Worm (Caenorhabditis elegans) whole organism, mixed stage, embryonic: Measurements from ENCODE around the gene dnj-13.
"Not testable (repeated sequence)": the region's sequence is repeated elsewhere in the genome, so short reads cannot be mapped to it uniquely, and the experiment has no call there.

Source experiments
- M03D4.4 ChIP-seq: sonication (generic microtip); optimal IDR thresholded peaks from 2 replicates; lab custom pipeline; 2017; ENCODE audit warnings: mild to moderate bottlenecking, missing genetic modification characterization, missing compliant biosample characterization
- bed-3 ChIP-seq: fragments of 200-800 bp; sonication (Bioruptor generic); optimal IDR thresholded peaks from 3 replicates; lab custom pipeline; 2018; ENCODE audit warnings: mild to moderate bottlenecking, missing genetic modification characterization, moderate library complexity, missing compliant biosample characterization
- blmp-1 ChIP-seq: fragments of 150-350 bp; optimal IDR thresholded peaks from 2 replicates; lab custom pipeline; 2014; ENCODE audit warnings: missing biosample characterization, missing genetic modification characterization
- ceh-39 ChIP-seq: fragments of 150-350 bp; optimal IDR thresholded peaks from 2 replicates; lab custom pipeline; 2014; ENCODE audit warnings: missing biosample characterization, missing genetic modification characterization
- ceh-43 ChIP-seq: fragments of 200-800 bp; sonication (Bioruptor generic); optimal IDR thresholded peaks from 2 replicates; lab custom pipeline; 2018; ENCODE audit warnings: mild to moderate bottlenecking, missing genetic modification characterization, moderate library complexity, missing compliant biosample characterization
- ceh-83 ChIP-seq: fragments of 200-800 bp; sonication (Bioruptor generic); optimal IDR thresholded peaks from 2 replicates; lab custom pipeline; 2018; ENCODE audit warnings: mild to moderate bottlenecking, missing genetic modification characterization, missing compliant biosample characterization
- ces-1 ChIP-seq: fragments of 150-350 bp; optimal IDR thresholded peaks from 2 replicates; lab custom pipeline; 2014; ENCODE audit warnings: missing biosample characterization, missing genetic modification reagents, missing genetic modification characterization
- cnd-1 ChIP-seq: fragments of 200-800 bp; sonication (Bioruptor generic); optimal IDR thresholded peaks from 2 replicates; lab custom pipeline; 2018; ENCODE audit warnings: mild to moderate bottlenecking, missing genetic modification characterization, missing compliant biosample characterization
- drap-1 ChIP-seq: fragments of 200-800 bp; sonication (Bioruptor generic); optimal IDR thresholded peaks from 3 replicates; lab custom pipeline; 2018; ENCODE audit warnings: mild to moderate bottlenecking, missing genetic modification characterization, missing compliant biosample characterization
- elt-1 ChIP-seq: sonication (generic microtip); optimal IDR thresholded peaks from 2 replicates; lab custom pipeline; 2017; ENCODE audit warnings: missing genetic modification characterization, mild to moderate bottlenecking, missing compliant biosample characterization, antibody characterized with exemption, moderate library complexity, borderline replicate concordance; ENCODE audit not compliant: insufficient read depth
- elt-3 ChIP-seq: fragments of 150-350 bp; optimal IDR thresholded peaks from 2 replicates; lab custom pipeline; 2014; ENCODE audit warnings: missing biosample characterization, missing genetic modification characterization
- flh-1 ChIP-seq: fragments of 200-800 bp; sonication (Bioruptor generic); optimal IDR thresholded peaks from 2 replicates; lab custom pipeline; 2018; ENCODE audit warnings: mild to moderate bottlenecking, missing genetic modification characterization, moderate library complexity, missing compliant biosample characterization
- ham-2 ChIP-seq: fragments of 200-800 bp; sonication (Bioruptor generic); optimal IDR thresholded peaks from 2 replicates; lab custom pipeline; 2018; ENCODE audit warnings: mild to moderate bottlenecking, missing genetic modification characterization, missing compliant biosample characterization
- hlh-1 ChIP-seq: fragments of 150-350 bp; optimal IDR thresholded peaks from 2 replicates; lab custom pipeline; 2014; ENCODE audit warnings: missing biosample characterization, missing genetic modification reagents, missing genetic modification characterization
- lin-13 ChIP-seq: fragments of 150-350 bp; optimal IDR thresholded peaks from 2 replicates; lab custom pipeline; 2014; ENCODE audit warnings: missing biosample characterization, missing genetic modification characterization
- lin-32 ChIP-seq: fragments of 200-800 bp; sonication (Bioruptor generic); optimal IDR thresholded peaks from 2 replicates; lab custom pipeline; 2018; ENCODE audit warnings: mild to moderate bottlenecking, missing genetic modification characterization, missing compliant biosample characterization
- mab-5 ChIP-seq: fragments of 150-350 bp; optimal IDR thresholded peaks from 2 replicates; lab custom pipeline; 2014; ENCODE audit warnings: missing biosample characterization, missing genetic modification characterization
- mep-1 ChIP-seq: fragments of 150-350 bp; optimal IDR thresholded peaks from 2 replicates; lab custom pipeline; 2017; ENCODE audit warnings: missing biosample characterization, missing genetic modification reagents, missing genetic modification characterization, inconsistent platforms
- mls-2 ChIP-seq: sonication (generic microtip); optimal IDR thresholded peaks from 2 replicates; lab custom pipeline; 2016; ENCODE audit warnings: mild to moderate bottlenecking, missing genetic modification characterization, moderate library complexity, missing compliant biosample characterization
- nhr-12 ChIP-seq: fragments of 150-350 bp; optimal IDR thresholded peaks from 2 replicates; lab custom pipeline; 2014; ENCODE audit warnings: missing biosample characterization, missing genetic modification characterization
- nhr-2 ChIP-seq: fragments of 150-350 bp; optimal IDR thresholded peaks from 2 replicates; lab custom pipeline; 2014; ENCODE audit warnings: missing biosample characterization, missing genetic modification characterization
- nhr-237 ChIP-seq: fragments of 150-350 bp; optimal IDR thresholded peaks from 2 replicates; lab custom pipeline; 2014; ENCODE audit warnings: missing biosample characterization, missing genetic modification characterization
- nhr-28 ChIP-seq: fragments of 150-350 bp; optimal IDR thresholded peaks from 2 replicates; lab custom pipeline; 2014; ENCODE audit warnings: missing biosample characterization, missing genetic modification characterization
- nhr-76 ChIP-seq: sonication (generic microtip); optimal IDR thresholded peaks from 2 replicates; lab custom pipeline; 2017; ENCODE audit warnings: missing biosample characterization, missing genetic modification characterization
- pha-4 ChIP-seq: fragments of 150-350 bp; optimal IDR thresholded peaks from 2 replicates; lab custom pipeline; 2018; ENCODE audit warnings: missing biosample characterization, missing genetic modification reagents, missing genetic modification characterization
- sem-2 ChIP-seq: fragments of 200-800 bp; sonication (Bioruptor generic); optimal IDR thresholded peaks from 2 replicates; lab custom pipeline; 2018; ENCODE audit warnings: mild to moderate bottlenecking, missing genetic modification characterization, missing compliant biosample characterization
- snpc-4 ChIP-seq: fragments of 150-350 bp; optimal IDR thresholded peaks from 2 replicates; lab custom pipeline; 2014; ENCODE audit warnings: missing biosample characterization, missing genetic modification characterization
- sptf-1 ChIP-seq: sonication (generic microtip); optimal IDR thresholded peaks from 2 replicates; lab custom pipeline; 2017; ENCODE audit warnings: mild to moderate bottlenecking, missing genetic modification characterization, moderate library complexity, missing compliant biosample characterization
- tbx-8 ChIP-seq: fragments of 200-800 bp; sonication (Bioruptor generic); optimal IDR thresholded peaks from 2 replicates; lab custom pipeline; 2018; ENCODE audit warnings: mild to moderate bottlenecking, missing genetic modification characterization, moderate library complexity, missing compliant biosample characterization
- unc-120 ChIP-seq: sonication (generic microtip); optimal IDR thresholded peaks from 2 replicates; lab custom pipeline; 2017; ENCODE audit warnings: missing genetic modification characterization, missing compliant biosample characterization; ENCODE audit not compliant: poor library complexity, severe bottlenecking
- unc-39 ChIP-seq: fragments of 150-350 bp; optimal IDR thresholded peaks from 2 replicates; lab custom pipeline; 2014; ENCODE audit warnings: missing biosample characterization, missing genetic modification characterization
- zip-8 ChIP-seq: fragments of 150-350 bp; optimal IDR thresholded peaks from 2 replicates; lab custom pipeline; 2014; ENCODE audit warnings: missing biosample characterization, missing genetic modification characterization
- ztf-11 ChIP-seq: fragments of 150-350 bp; optimal IDR thresholded peaks from 2 replicates; lab custom pipeline; 2014; ENCODE audit warnings: missing biosample characterization, missing genetic modification characterization

Gene dnj-13

DNA sequence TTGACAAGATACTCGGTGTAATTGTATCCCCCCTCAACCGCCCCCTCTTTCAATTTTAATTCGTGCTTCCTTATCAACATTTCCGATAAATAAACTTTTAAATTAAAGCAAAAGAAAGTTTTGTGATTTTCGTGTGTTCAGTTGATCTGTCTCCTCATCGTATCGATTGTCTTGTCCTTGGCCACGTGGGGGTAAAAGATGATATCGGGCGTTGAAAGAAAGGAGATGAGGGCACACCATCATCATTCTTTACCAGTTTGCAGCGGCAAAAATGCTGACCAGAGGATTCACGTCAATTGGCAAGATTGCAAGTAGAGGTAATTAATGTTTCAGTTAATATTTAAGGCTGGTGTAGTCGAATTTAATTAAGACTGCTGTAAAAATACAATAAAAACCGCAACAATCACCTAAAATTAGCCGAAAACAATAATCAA, 1.8 kb downstream of the dnj-13 start, which contains the start of gene F54D5.7:
TSS of gene F54D5.7 (plus strand) at position 264 of the 434 bp plus-strand sequence.
- TF ChIP-seq nhr-2 (tag; lab: Kevin White, UChicago) (no peak), elt-1 (tag; lab: Kevin White, UChicago) (peak; percentile 8), M03D4.4 (tag; lab: Kevin White, UChicago) (peak; percentile 9), hlh-1 (peak; percentile 4), nhr-12 (peak; percentile 3), flh-1 (GFP tag; lab: Kevin White, UChicago) (peak; percentile 11), ceh-43 (GFP tag; lab: Kevin White, UChicago) (peak; percentile 51), ces-1 (GFP tag; lab: Kevin White, UChicago) (peak; percentile 5), zip-8 (tag; lab: Kevin White, UChicago) (no peak), unc-120 (peak; percentile 38)

DNA sequence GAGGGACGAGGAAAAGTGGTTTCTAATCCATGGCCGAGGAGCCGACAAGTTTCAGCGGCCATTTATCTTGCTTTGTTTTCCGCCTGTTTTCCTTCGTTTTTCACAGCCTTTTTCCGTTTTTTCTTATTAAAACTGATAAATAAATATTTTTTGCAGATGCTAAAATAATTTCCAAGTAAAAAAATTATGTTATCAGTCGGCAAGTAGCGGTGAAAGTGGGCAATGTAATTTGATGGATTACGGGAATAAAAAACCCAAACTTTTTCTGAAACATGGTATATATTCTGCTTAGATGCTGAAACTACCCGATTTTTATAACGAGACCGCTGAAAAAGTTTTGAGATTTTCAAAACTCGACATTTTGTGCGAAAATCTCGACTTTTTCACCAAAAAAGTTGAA, 6.5 kb downstream of the dnj-13 start, which contains the start of gene dhgd-1:
TSS of gene dhgd-1 (minus strand) at position 101 of the 400 bp plus-strand sequence.
- not testable (repeated sequence) for TF ChIP-seq elt-1 (tag; lab: Kevin White, UChicago); ceh-39 (tag; lab: Kevin White, UChicago); flh-1 (GFP tag; lab: Kevin White, UChicago)
- TF ChIP-seq, all 35 proteins: peak for 0; not testable (repeated sequence) for 35

DNA sequence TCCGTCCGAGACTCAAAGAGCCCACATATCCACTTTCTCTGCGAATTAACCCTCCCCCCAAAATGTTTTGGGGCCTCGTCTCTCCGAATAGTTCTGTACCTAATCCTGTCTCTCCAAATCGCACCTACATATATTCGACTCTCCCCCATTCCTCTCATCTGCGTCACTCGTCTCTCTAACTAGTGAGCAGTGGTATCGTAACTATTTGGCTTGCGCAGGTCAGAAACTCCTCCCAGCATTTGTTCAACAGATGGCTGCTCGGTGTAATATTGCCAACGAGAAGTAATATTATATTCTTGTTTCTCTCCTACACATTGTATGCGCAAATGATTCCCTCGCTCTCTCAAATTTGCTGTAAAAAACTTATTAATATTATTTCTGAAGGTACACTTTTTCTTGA, 10.1 kb downstream of the dnj-13 start, which contains the start of gene F54D5.24:
TSS of gene F54D5.24 (plus strand) at position 316 of the 400 bp plus-strand sequence.
- TF ChIP-seq elt-1 (tag; lab: Kevin White, UChicago) (no peak), unc-39 (tag; lab: Kevin White, UChicago) (no peak), lin-13 (no peak), tbx-8 (GFP tag; lab: Kevin White, UChicago) (no peak), M03D4.4 (tag; lab: Kevin White, UChicago) (no peak), zip-8 (tag; lab: Kevin White, UChicago) (no peak), ztf-11 (tag; lab: Kevin White, UChicago) (no peak), nhr-28 (tag; lab: Kevin White, UChicago) (no peak), mls-2 (tag; lab: Kevin White, UChicago) (no peak), elt-3 (tag; lab: Kevin White, UChicago) (no peak), sptf-1 (tag; lab: Kevin White, UChicago) (peak; percentile 57), hlh-1 (peak; percentile 96), ceh-43 (GFP tag; lab: Kevin White, UChicago) (no peak), mep-1 (no peak)

DNA sequence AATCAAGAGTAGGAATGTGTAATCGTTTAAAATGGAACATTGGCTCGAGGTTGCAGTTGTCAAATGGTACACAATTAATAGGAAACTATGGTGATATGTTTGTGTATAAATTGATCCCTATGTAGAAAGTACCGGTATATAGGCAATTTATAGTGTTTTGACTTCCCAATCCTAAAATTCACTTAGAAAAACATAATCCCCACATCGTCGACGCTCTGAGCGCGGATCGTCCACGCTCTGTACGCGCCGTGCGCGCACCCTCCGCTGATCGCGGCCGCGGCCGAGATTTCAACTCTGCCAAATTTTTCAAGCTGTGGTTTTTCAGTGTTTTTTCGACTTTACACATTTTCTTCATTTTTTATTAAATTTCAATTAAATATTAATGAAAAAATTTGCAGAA, 10.8 kb downstream of the dnj-13 start, which contains the start of gene F54D5.17:
TSS of gene F54D5.17 (plus strand) at position 301 of the 400 bp plus-strand sequence.
- TF ChIP-seq lin-32 (no peak), unc-120 (no peak), M03D4.4 (tag; lab: Kevin White, UChicago) (no peak), nhr-28 (tag; lab: Kevin White, UChicago) (no peak), nhr-2 (tag; lab: Kevin White, UChicago) (no peak)
- TF ChIP-seq, all 35 proteins: peak for 0

DNA sequence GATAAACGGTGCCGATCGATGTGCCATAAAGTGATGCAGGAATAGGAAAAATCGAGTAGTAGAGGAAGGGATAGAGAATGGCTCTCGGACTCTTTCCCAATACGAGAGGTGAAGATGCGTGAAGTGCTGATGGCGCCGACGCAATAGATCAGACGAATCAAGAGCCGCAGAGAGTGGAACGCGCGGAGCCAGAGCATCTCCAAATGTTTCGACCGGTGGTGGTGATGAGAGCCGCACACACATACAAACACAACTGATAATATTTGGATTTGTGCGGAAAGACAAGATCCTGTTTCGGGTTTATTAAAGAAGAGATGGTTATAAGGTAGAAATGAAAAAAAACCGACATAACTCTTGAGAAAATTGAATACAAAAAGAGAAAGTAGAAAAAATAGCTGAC, 18.6 kb downstream of the dnj-13 start, which contains the start of gene F54D5.15:
TSS of gene F54D5.15 (minus strand) at position 101 of the 400 bp plus-strand sequence.
- TF ChIP-seq blmp-1 (tag; lab: Kevin White, UChicago) (no peak), ztf-11 (tag; lab: Kevin White, UChicago) (no peak), pha-4 (tag; lab: Kevin White, UChicago) (no peak), nhr-237 (tag; lab: Kevin White, UChicago) (no peak), hlh-1 (no peak), sptf-1 (tag; lab: Kevin White, UChicago) (peak; percentile 60), zip-8 (tag; lab: Kevin White, UChicago) (no peak)

DNA sequence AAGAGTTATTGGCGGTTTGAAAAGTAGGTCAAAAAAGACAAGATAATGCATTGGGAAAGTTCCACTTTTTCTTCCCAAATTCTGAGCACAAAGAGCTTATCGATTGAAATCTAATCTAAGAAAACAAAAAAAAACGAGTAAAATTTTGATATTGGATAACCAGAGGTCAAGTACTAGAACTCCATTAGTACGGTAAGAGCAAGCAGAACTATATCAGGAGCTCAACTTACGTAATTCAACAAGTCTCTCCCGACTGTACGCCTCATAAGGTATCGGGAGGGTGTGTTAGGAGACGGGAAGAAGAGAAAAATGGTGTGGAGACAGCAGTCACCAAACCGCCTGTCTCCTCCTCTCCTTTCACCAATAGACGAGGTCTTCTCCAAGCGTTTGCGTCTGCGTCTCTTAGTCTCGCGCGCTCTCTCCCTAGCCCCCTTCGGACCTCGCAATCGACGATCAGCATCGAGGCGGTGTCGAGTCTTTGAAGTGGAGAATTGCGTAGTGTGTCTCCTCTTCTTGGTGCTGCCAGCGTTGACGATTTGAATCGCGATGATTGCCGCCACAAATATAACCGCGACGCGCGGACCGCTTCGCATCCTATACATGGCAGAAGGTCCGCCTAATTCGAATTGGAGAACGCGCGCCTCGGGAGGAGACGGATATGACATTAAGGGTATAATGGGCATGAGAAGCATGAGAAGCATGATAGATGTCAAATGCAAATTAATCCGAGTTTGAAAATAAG, 21.6 kb downstream of the dnj-13 start, which contains the start of gene F54D5.5:
TSS of gene F54D5.5 (minus strand) at position 51 of the 742 bp plus-strand sequence.
- TF ChIP-seq ceh-83 (GFP tag; lab: Kevin White, UChicago), result no peak
- TF ChIP-seq flh-1 (GFP tag; lab: Kevin White, UChicago), result no peak
- TF ChIP-seq nhr-28 (tag; lab: Kevin White, UChicago), result no peak
- TF ChIP-seq nhr-2 (tag; lab: Kevin White, UChicago), result no peak
- TF ChIP-seq nhr-76 (tag; lab: Kevin White, UChicago), result no peak
- TF ChIP-seq mab-5 (tag; lab: Kevin White, UChicago), result no peak
- peak; percentile 86 for TF ChIP-seq cnd-1 (tag; lab: Kevin White, UChicago)
- TF ChIP-seq nhr-237 (tag; lab: Kevin White, UChicago), result no peak
- TF ChIP-seq ztf-11 (tag; lab: Kevin White, UChicago), result peak; percentile 80
- no peak for TF ChIP-seq nhr-12
- peak; percentile 50 for TF ChIP-seq hlh-1
- TF ChIP-seq unc-39 (tag; lab: Kevin White, UChicago), result peak; percentile 63
- no peak for TF ChIP-seq bed-3
- peak; percentile 65 for TF ChIP-seq ham-2 (GFP tag; lab: Kevin White, UChicago)
- TF ChIP-seq tbx-8 (GFP tag; lab: Kevin White, UChicago), result no peak
- no peak for TF ChIP-seq sem-2 (GFP tag; lab: Kevin White, UChicago)
- TF ChIP-seq pha-4 (tag; lab: Kevin White, UChicago), result peak; percentile 16
- TF ChIP-seq zip-8 (tag; lab: Kevin White, UChicago), result no peak
- TF ChIP-seq drap-1, result peak; percentile 23
- TF ChIP-seq lin-13, result peak; percentile 35
- no peak for TF ChIP-seq snpc-4 (tag; lab: Kevin White, UChicago)
- TF ChIP-seq mep-1, result peak; percentile 70
- TF ChIP-seq sptf-1 (tag; lab: Kevin White, UChicago), result peak; percentile 88
- peak; percentile 94 for TF ChIP-seq mls-2 (tag; lab: Kevin White, UChicago)
- no peak for TF ChIP-seq elt-3 (tag; lab: Kevin White, UChicago)
